Worm (Caenorhabditis elegans): ENCODE results near the gene C05D11.1.

Gene C05D11.1

DNA sequence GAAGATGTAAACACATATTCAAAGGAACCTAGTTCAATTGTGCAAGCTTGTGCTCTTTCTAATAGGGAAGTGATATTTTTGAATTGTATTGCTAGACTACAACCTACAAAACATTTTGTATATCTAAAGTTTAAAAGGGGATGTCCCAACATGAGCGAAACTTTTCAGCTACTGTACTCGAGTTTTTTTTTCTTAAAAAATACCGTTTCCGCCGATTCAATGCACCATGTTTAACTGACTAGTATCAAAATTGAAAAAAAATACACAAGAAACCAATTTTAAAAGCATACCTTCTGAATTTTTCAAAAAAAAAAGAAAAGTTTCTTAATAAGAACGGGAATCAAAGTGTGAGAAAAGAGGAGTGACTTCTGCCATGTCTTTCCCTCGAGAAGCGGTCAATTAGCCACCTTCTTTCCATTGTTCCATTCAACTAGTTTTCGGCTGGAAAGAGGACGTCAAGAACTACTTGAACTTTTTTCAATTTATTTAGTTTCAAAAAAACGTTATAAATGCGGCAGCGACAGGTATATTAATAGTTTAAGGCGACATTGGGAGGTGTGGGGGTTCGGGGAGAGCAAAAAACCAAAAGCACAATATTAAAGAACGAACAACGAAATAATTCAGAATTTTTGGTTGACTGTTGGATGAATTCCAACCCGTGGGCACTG is 21.0 kb upstream of the C05D11.1 start, which contains the start of gene nas-4 (continued):
- peak; percentile 32; the same call in 1 of the 2 replicates for TF ChIP-seq grh-1 (GFP tag; IDR thresholded peaks at IDR 0.05)
- TF ChIP-seq nhr-85 (tag) = peak; percentile 70
- peak; percentile 38 for TF ChIP-seq ama-1 (optimal IDR thresholded peaks at IDR 0.05)
- TF ChIP-seq alr-1 (tag; optimal IDR thresholded peaks at IDR 0.05; ENCODE audit: borderline replicate concordance) = no peak
- TF ChIP-seq fkh-8 (tag; optimal IDR thresholded peaks at IDR 0.05) = no peak
- TF ChIP-seq mep-1 (tag; optimal IDR thresholded peaks at IDR 0.05) = no peak

DNA sequence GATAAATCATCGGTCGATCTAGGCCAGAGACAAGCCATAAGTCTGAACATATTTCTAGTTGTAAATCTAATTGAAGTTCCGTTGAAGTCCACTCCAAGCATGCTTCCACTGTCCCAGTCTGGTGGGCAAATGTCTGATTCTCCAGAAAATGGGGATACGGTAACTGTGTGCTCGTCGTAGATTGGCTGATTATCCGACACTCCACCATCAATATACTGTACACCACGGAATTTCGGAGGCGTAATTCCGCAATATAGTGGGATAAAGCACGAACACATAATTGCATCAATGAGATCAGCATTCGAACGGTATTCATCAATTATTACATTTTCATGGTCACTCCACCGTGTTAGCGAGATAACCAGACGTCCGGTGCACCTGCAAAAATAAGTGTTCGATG is 18.2 kb upstream of the C05D11.1 start:
- TF ChIP-seq nhr-85 (tag) = peak; percentile 75
- TF ChIP-seq irx-1 (tag; optimal IDR thresholded peaks at IDR 0.05) = no peak

DNA sequence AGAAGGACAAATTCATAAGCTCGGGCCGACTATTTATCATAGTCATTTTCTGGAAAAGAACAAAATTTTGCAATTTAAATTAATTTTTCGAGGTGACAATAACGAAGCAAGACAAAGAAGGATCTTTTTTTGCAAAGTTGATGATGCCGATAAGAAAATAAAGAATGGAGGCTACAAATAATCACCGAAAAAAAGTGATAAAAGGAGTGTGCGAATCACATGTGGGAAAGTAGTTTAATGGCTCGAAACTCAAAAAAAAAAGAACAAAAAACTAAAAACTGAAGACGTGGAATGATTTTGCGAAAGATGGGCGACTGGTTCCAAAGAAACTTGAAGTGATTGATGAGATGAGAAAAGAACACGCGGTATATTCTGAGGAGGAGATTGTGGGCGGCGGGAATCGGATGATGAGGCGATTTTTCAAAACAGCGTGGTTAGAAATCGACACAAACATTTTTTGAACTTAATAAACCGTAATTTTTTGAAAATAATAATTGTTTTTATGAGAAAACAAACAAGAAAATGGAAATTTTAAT is 16.9 kb upstream of the C05D11.1 start, which contains the start of gene atgl-1:
Gene atgl-1 (minus strand): TSS at position 51 of the 536 bp plus-strand sequence.
- TF ChIP-seq lir-3 (tag; optimal IDR thresholded peaks at IDR 0.05; ENCODE audit: poor library complexity) (no peak), ceh-8 (GFP tag; optimal IDR thresholded peaks at IDR 0.05) (no peak), tlp-1 (tag; optimal IDR thresholded peaks at IDR 0.05) (no peak), fkh-8 (tag; optimal IDR thresholded peaks at IDR 0.05) (no peak), fkh-10 (GFP tag; optimal IDR thresholded peaks at IDR 0.05) (no peak), pqm-1 (tag; optimal IDR thresholded peaks at IDR 0.05) (no peak), sup-37 (GFP tag; optimal IDR thresholded peaks at IDR 0.05) (no peak), unc-86 (tag; optimal IDR thresholded peaks at IDR 0.05) (no peak), nhr-47 (tag; optimal IDR thresholded peaks at IDR 0.05) (no peak), efl-1 (optimal IDR thresholded peaks at IDR 0.05) (no peak), efl-1 (GFP tag; optimal IDR thresholded peaks at IDR 0.05 in 1 of 2) (peak in 1 of 2 experiments; percentile 51), tbx-2 (tag; optimal IDR thresholded peaks at IDR 0.05) (no peak), ceh-82 (tag; optimal IDR thresholded peaks at IDR 0.05) (no peak), aly-2 (tag; optimal IDR thresholded peaks at IDR 0.05) (no peak), lin-35 (GFP tag; optimal IDR thresholded peaks at IDR 0.05) (no peak), dpl-1 (GFP tag; optimal IDR thresholded peaks at IDR 0.05) (no peak), nhr-71 (tag; optimal IDR thresholded peaks at IDR 0.05) (peak; percentile 37), nhr-11 (tag; optimal IDR thresholded peaks at IDR 0.05) (no peak), nhr-76 (tag; optimal IDR thresholded peaks at IDR 0.05) (no peak), mef-2 (tag; optimal IDR thresholded peaks at IDR 0.05) (no peak), nhr-90 (tag; optimal IDR thresholded peaks at IDR 0.05; ENCODE audit: poor library complexity) (no peak), nhr-12 (tag; optimal IDR thresholded peaks at IDR 0.05) (no peak), zip-4 (GFP tag; optimal IDR thresholded peaks at IDR 0.05) (no peak), vab-15 (tag; optimal IDR thresholded peaks at IDR 0.05) (no peak), ztf-11 (tag; optimal IDR thresholded peaks at IDR 0.05) (no peak), ama-1 (optimal IDR thresholded peaks at IDR 0.05) (no peak), ets-5 (GFP tag; IDR thresholded peaks at IDR 0.05) (no peak), unc-98 (GFP tag; IDR thresholded peaks at IDR 0.05) (no peak), blmp-1 (tag; optimal IDR thresholded peaks at IDR 0.05) (peak; percentile 46), lin-39 (tag; optimal IDR thresholded peaks at IDR 0.05) (no peak), lin-14 (GFP tag; optimal IDR thresholded peaks at IDR 0.05) (peak; percentile 62), egl-13 (tag; optimal IDR thresholded peaks at IDR 0.05) (no peak), grh-1 (GFP tag; IDR thresholded peaks at IDR 0.05) (no peak), nhr-237 (tag; optimal IDR thresholded peaks at IDR 0.05) (no peak), C34B4.2 (tag; optimal IDR thresholded peaks at IDR 0.05) (no peak), C04F5.9 (tag; optimal IDR thresholded peaks at IDR 0.05) (no peak), Y116A8C.19 (tag; optimal IDR thresholded peaks at IDR 0.05; ENCODE audit: borderline replicate concordance) (no peak), lsy-2 (tag; optimal IDR thresholded peaks at IDR 0.05) (no peak), elt-3 (tag; optimal IDR thresholded peaks at IDR 0.05) (peak in 1 of 6 experiments; percentile 18), nhr-20 (tag; optimal IDR thresholded peaks at IDR 0.05) (peak; percentile 3), nhr-19 (GFP tag; conservative IDR thresholded peaks at IDR 0.05) (no peak), nhr-85 (tag) (peak; percentile 84), snpc-4 (tag; optimal IDR thresholded peaks at IDR 0.05) (no peak), isw-1 (GFP tag; IDR thresholded peaks at IDR 0.05) (no peak), elt-2 (tag; optimal IDR thresholded peaks at IDR 0.05) (no peak)

All from whole organism, L1 larva.